Worm (Caenorhabditis elegans) whole organism, mixed stage, embryonic: ENCODE measurements around the gene chd-3.

Experiments
- bed-3 ChIP-seq: fragments of 200-800 bp; sonication (Bioruptor generic); optimal IDR thresholded peaks from 3 replicates; lab custom pipeline; 2018; ENCODE audit warnings: mild to moderate bottlenecking, missing genetic modification characterization, moderate library complexity, missing compliant biosample characterization
- ceh-39 ChIP-seq: fragments of 150-350 bp; optimal IDR thresholded peaks from 2 replicates; lab custom pipeline; 2014; ENCODE audit warnings: missing biosample characterization, missing genetic modification characterization
- ceh-43 ChIP-seq: fragments of 200-800 bp; sonication (Bioruptor generic); optimal IDR thresholded peaks from 2 replicates; lab custom pipeline; 2018; ENCODE audit warnings: mild to moderate bottlenecking, missing genetic modification characterization, moderate library complexity, missing compliant biosample characterization
- ces-1 ChIP-seq: fragments of 150-350 bp; optimal IDR thresholded peaks from 2 replicates; lab custom pipeline; 2014; ENCODE audit warnings: missing biosample characterization, missing genetic modification reagents, missing genetic modification characterization
- drap-1 ChIP-seq: fragments of 200-800 bp; sonication (Bioruptor generic); optimal IDR thresholded peaks from 3 replicates; lab custom pipeline; 2018; ENCODE audit warnings: mild to moderate bottlenecking, missing genetic modification characterization, missing compliant biosample characterization
- flh-1 ChIP-seq: fragments of 200-800 bp; sonication (Bioruptor generic); optimal IDR thresholded peaks from 2 replicates; lab custom pipeline; 2018; ENCODE audit warnings: mild to moderate bottlenecking, missing genetic modification characterization, moderate library complexity, missing compliant biosample characterization
- hlh-1 ChIP-seq: fragments of 150-350 bp; optimal IDR thresholded peaks from 2 replicates; lab custom pipeline; 2014; ENCODE audit warnings: missing biosample characterization, missing genetic modification reagents, missing genetic modification characterization
- lin-13 ChIP-seq: fragments of 150-350 bp; optimal IDR thresholded peaks from 2 replicates; lab custom pipeline; 2014; ENCODE audit warnings: missing biosample characterization, missing genetic modification characterization
- mls-2 ChIP-seq: sonication (generic microtip); optimal IDR thresholded peaks from 2 replicates; lab custom pipeline; 2016; ENCODE audit warnings: mild to moderate bottlenecking, missing genetic modification characterization, moderate library complexity, missing compliant biosample characterization
- nhr-12 ChIP-seq: fragments of 150-350 bp; optimal IDR thresholded peaks from 2 replicates; lab custom pipeline; 2014; ENCODE audit warnings: missing biosample characterization, missing genetic modification characterization
- nhr-2 ChIP-seq: fragments of 150-350 bp; optimal IDR thresholded peaks from 2 replicates; lab custom pipeline; 2014; ENCODE audit warnings: missing biosample characterization, missing genetic modification characterization
- nhr-237 ChIP-seq: fragments of 150-350 bp; optimal IDR thresholded peaks from 2 replicates; lab custom pipeline; 2014; ENCODE audit warnings: missing biosample characterization, missing genetic modification characterization
- nhr-28 ChIP-seq: fragments of 150-350 bp; optimal IDR thresholded peaks from 2 replicates; lab custom pipeline; 2014; ENCODE audit warnings: missing biosample characterization, missing genetic modification characterization
- nhr-76 ChIP-seq: sonication (generic microtip); optimal IDR thresholded peaks from 2 replicates; lab custom pipeline; 2017; ENCODE audit warnings: missing biosample characterization, missing genetic modification characterization
- snpc-4 ChIP-seq: fragments of 150-350 bp; optimal IDR thresholded peaks from 2 replicates; lab custom pipeline; 2014; ENCODE audit warnings: missing biosample characterization, missing genetic modification characterization
- tbx-8 ChIP-seq: fragments of 200-800 bp; sonication (Bioruptor generic); optimal IDR thresholded peaks from 2 replicates; lab custom pipeline; 2018; ENCODE audit warnings: mild to moderate bottlenecking, missing genetic modification characterization, moderate library complexity, missing compliant biosample characterization
- unc-120 ChIP-seq: sonication (generic microtip); optimal IDR thresholded peaks from 2 replicates; lab custom pipeline; 2017; ENCODE audit warnings: missing genetic modification characterization, missing compliant biosample characterization; ENCODE audit not compliant: poor library complexity, severe bottlenecking
- ztf-11 ChIP-seq: fragments of 150-350 bp; optimal IDR thresholded peaks from 2 replicates; lab custom pipeline; 2014; ENCODE audit warnings: missing biosample characterization, missing genetic modification characterization

Gene chd-3

DNA sequence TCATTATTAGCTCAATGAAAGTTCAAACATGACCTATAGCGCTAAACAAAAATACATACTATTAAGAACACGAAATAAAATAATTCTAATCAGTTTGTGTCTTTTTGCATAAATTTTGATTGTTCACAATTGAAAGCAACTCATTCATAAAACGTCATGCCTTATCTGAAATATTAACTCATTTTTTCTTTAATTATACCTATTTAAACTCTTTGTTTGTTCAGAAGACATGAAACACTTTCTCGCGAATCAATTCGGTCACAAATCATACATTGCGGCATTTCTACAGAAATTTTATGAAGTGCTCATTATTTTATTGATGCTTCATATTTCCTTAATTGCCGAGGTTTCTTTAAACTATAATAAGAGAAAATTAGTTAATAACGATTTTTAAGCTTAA lies 45.5 kb downstream of the chd-3 start:
- no peak for TF ChIP-seq flh-1 (GFP tag; lab: Kevin White, UChicago)
- no peak for TF ChIP-seq nhr-76
- no peak for TF ChIP-seq nhr-237
- no peak for TF ChIP-seq ceh-43 (GFP tag; lab: Kevin White, UChicago)
- no peak for TF ChIP-seq bed-3
- TF ChIP-seq unc-120 = no peak
- TF ChIP-seq hlh-1 (tag; lab: Kevin White, UChicago) = no peak
- no peak for TF ChIP-seq snpc-4 (tag; lab: Kevin White, UChicago)
- TF ChIP-seq nhr-2 (tag; lab: Kevin White, UChicago) = no peak
- no peak for TF ChIP-seq mls-2 (tag; lab: Kevin White, UChicago)

DNA sequence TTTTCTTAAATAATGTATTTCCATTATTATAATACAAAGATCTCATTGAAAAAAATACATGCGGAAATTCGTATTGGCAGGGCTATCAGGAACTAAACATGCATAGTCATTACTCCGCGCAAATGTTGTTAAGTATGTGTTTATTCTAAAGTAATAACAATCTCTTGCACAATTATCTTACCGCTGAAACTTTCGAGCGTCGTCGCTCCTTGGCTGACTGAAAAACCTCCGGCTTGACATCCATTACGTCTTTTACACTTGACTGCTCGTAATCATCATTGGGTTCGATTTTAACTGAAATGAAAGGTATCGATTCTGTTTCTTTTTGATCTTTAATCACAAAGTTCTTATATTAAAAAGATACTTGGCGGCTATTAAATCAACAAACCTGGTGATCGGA lies 52.6 kb downstream of the chd-3 start:
- TF ChIP-seq unc-120 (no peak), nhr-28 (no peak), nhr-12 (no peak), nhr-237 (no peak), drap-1 (GFP tag; lab: Kevin White, UChicago) (no peak), ceh-39 (tag; lab: Kevin White, UChicago) (no peak), bed-3 (no peak), ztf-11 (tag; lab: Kevin White, UChicago) (no peak), nhr-76 (no peak), lin-13 (no peak), ces-1 (no peak), tbx-8 (no peak)
- TF ChIP-seq, all 35 proteins: peak for 0
